Fruit fly (Drosophila melanogaster) whole organism, pupa: ENCODE measurements around the gene CG13251.

Experiments used
- CG13204 ChIP-seq: fragments of 200-800 bp; sonication (Bioruptor generic); optimal IDR thresholded peaks from 2 replicates; lab custom pipeline; 2018; ENCODE audit warnings: missing biosample characterization, mild to moderate bottlenecking, missing genetic modification characterization, moderate library complexity
- CG15710 ChIP-seq: fragments of 200-800 bp; sonication (Bioruptor generic); optimal IDR thresholded peaks from 2 replicates; lab custom pipeline; 2018; ENCODE audit warnings: missing biosample characterization, mild to moderate bottlenecking, missing genetic modification characterization, moderate library complexity
- CG17806 ChIP-seq: fragments of 200-800 bp; sonication (Bioruptor generic); optimal IDR thresholded peaks from 2 replicates; lab custom pipeline; 2018; ENCODE audit warnings: missing biosample characterization, mild to moderate bottlenecking, missing genetic modification characterization, moderate library complexity
- CG34367 ChIP-seq: fragments of 200-800 bp; sonication (Bioruptor generic); optimal IDR thresholded peaks from 2 replicates; lab custom pipeline; 2018; ENCODE audit warnings: missing biosample characterization, mild to moderate bottlenecking, missing genetic modification characterization
- CG4496 ChIP-seq: fragments of 200-800 bp; sonication (Bioruptor generic); IDR thresholded peaks from 3 replicates; pipeline ENCODE4 v1.3.6; 2022; ENCODE audit warnings: missing biosample characterization, missing genetic modification characterization
- CG8159 ChIP-seq: fragments of 200-800 bp; sonication (Bioruptor generic); optimal IDR thresholded peaks from 3 replicates; lab custom pipeline; 2018; ENCODE audit warnings: missing biosample characterization, mild to moderate bottlenecking, missing genetic modification characterization, moderate library complexity
- CG8301 ChIP-seq: fragments of 200-800 bp; sonication (Bioruptor generic); optimal IDR thresholded peaks from 2 replicates; lab custom pipeline; 2018; ENCODE audit warnings: missing biosample characterization, mild to moderate bottlenecking, missing genetic modification characterization
- CG9948 ChIP-seq: fragments of 200-800 bp; sonication (Bioruptor generic); optimal IDR thresholded peaks from 2 replicates; lab custom pipeline; 2018; ENCODE audit warnings: missing biosample characterization, mild to moderate bottlenecking, missing genetic modification characterization, moderate library complexity
- D1 ChIP-seq: fragments of 200-800 bp; sonication (Bioruptor generic); optimal IDR thresholded peaks from 2 replicates; lab custom pipeline; 2018; ENCODE audit warnings: missing biosample characterization, mild to moderate bottlenecking, missing genetic modification characterization, moderate library complexity
- EcR ChIP-seq: fragments of 200-800 bp; sonication (Bioruptor generic); optimal IDR thresholded peaks from 3 replicates; lab custom pipeline; 2019; ENCODE audit warnings: missing biosample characterization, missing genetic modification characterization, mild to moderate bottlenecking, moderate library complexity, missing genetic modification reagents
- Pif1B ChIP-seq: fragments of 200-800 bp; sonication (Bioruptor generic); optimal IDR thresholded peaks from 3 replicates; lab custom pipeline; 2016; ENCODE audit warnings: missing biosample characterization, missing genetic modification characterization
- Snoo ChIP-seq: fragments of 200-800 bp; sonication (Bioruptor generic); optimal IDR thresholded peaks from 3 replicates; lab custom pipeline; 2017; ENCODE audit warnings: missing biosample characterization, mild to moderate bottlenecking, missing genetic modification characterization, inconsistent platforms
- fd96Ca ChIP-seq: fragments of 200-800 bp; sonication (Bioruptor generic); IDR thresholded peaks from 3 replicates; pipeline ENCODE4 v1.3.6; 2022; ENCODE audit warnings: missing biosample characterization, missing genetic modification characterization
- gl ChIP-seq: fragments of 200-800 bp; sonication (Bioruptor generic); optimal IDR thresholded peaks from 2 replicates; lab custom pipeline; 2018; ENCODE audit warnings: missing biosample characterization, mild to moderate bottlenecking, missing genetic modification characterization

- TF ChIP-seq fd96Ca (no peak), EcR (GFP tag; lab: Kevin White, UChicago) (no peak), Snoo (no peak), CG13204 (GFP tag; lab: Kevin White, UChicago) (no peak), Pif1B (no peak), CG4496 (no peak), CG17806 (no peak), D1 (tag; lab: Kevin White, UChicago) (no peak), CG15710 (tag; lab: Kevin White, UChicago) (no peak), CG34367 (no peak), CG8301 (no peak), CG8159 (no peak), CG9948 (tag; lab: Kevin White, UChicago) (no peak), gl (no peak)
Measured at dm6 chr3L:20623566-20623965, 13.4 kb upstream of the CG13251 start.
